Worm (Caenorhabditis elegans) whole organism, L2 larva: ENCODE measurements around the gene fbxb-108.

Experiments
- egl-27 ChIP-seq: sonication (generic microtip); optimal IDR thresholded peaks from 3 replicates; lab custom pipeline; 2017; ENCODE audit warnings: missing biosample characterization, missing genetic modification reagents, missing genetic modification characterization
- mdl-1 ChIP-seq, 2 experiments: fragments of 150-350 bp in 1 of 2; sonication (generic microtip) in 1 of 2; optimal IDR thresholded peaks; 2 replicates each; lab custom pipeline; 2017; ENCODE audit warnings: missing biosample characterization in 2 of 2, missing genetic modification characterization in 2 of 2
- nhr-129 ChIP-seq: fragments of 150-350 bp; optimal IDR thresholded peaks from 2 replicates; lab custom pipeline; 2014; ENCODE audit warnings: missing biosample characterization, missing genetic modification characterization
- nhr-21 ChIP-seq: fragments of 150-350 bp; optimal IDR thresholded peaks from 2 replicates; lab custom pipeline; 2014; ENCODE audit warnings: missing biosample characterization, missing genetic modification characterization
- ztf-11 ChIP-seq: sonication (generic microtip); optimal IDR thresholded peaks from 2 replicates; lab custom pipeline; 2017; ENCODE audit warnings: missing biosample characterization, missing genetic modification characterization
- ztf-4 ChIP-seq: fragments of 150-350 bp; optimal IDR thresholded peaks from 2 replicates; lab custom pipeline; 2014; ENCODE audit warnings: missing biosample characterization, missing genetic modification characterization

ce11 chrII:2783380-2783779, 18.6 kb downstream of the fbxb-108 start:
- TF ChIP-seq nhr-21 (tag; lab: Kevin White, UChicago): no peak
- no peak for TF ChIP-seq ztf-11 (tag; lab: Kevin White, UChicago)
- TF ChIP-seq ztf-4: no peak
- no peak for TF ChIP-seq egl-27
- no peak for TF ChIP-seq nhr-129 (tag; lab: Kevin White, UChicago)
- no peak for TF ChIP-seq mdl-1 (tag; optimal IDR thresholded peaks at IDR 0.05; lab: Kevin White, UChicago)
